Worm (Caenorhabditis elegans) whole organism, L1 larva: ENCODE results near the gene mfn-1.

Experiments
- jun-1 ChIP-seq: fragments of 150-350 bp; optimal IDR thresholded peaks from 2 replicates; lab custom pipeline; 2014; ENCODE audit warnings: missing biosample characterization, missing genetic modification reagents, missing genetic modification characterization
- mef-2 ChIP-seq: fragments of 150-350 bp; optimal IDR thresholded peaks from 2 replicates; lab custom pipeline; 2014; ENCODE audit warnings: missing biosample characterization, missing genetic modification characterization
- zag-1 ChIP-seq: fragments of 150-350 bp; optimal IDR thresholded peaks from 2 replicates; lab custom pipeline; 2014; ENCODE audit warnings: missing biosample characterization, missing genetic modification characterization

ce11 chrII:11455715-11456114, 16.1 kb downstream of the mfn-1 start:
- TF ChIP-seq mef-2 (tag; lab: Kevin White, UChicago) (no peak), jun-1 (tag; lab: Kevin White, UChicago) (no peak), zag-1 (tag; lab: Kevin White, UChicago) (no peak)
